Worm (Caenorhabditis elegans) whole organism, early embryonic: ENCODE data around the gene srh-308.

Experiments
- B0310.2 ChIP-seq: sonication (generic microtip); optimal IDR thresholded peaks from 2 replicates; lab custom pipeline; 2016; ENCODE audit warnings: mild to moderate bottlenecking, missing genetic modification characterization, missing compliant biosample characterization
- F13C5.2 ChIP-seq: sonication (generic microtip); optimal IDR thresholded peaks from 2 replicates; lab custom pipeline; 2017; ENCODE audit warnings: mild to moderate bottlenecking, missing genetic modification characterization, inconsistent platforms, missing compliant biosample characterization
- aly-1 ChIP-seq: sonication (generic microtip); optimal IDR thresholded peaks from 2 replicates; lab custom pipeline; 2016; ENCODE audit warnings: missing genetic modification characterization, missing compliant biosample characterization
- ama-1 ChIP-seq: fragments of 150-350 bp; optimal IDR thresholded peaks from 2 replicates; lab custom pipeline; 2014
- ceh-13 ChIP-seq: fragments of 200-800 bp; sonication (Bioruptor generic); optimal IDR thresholded peaks from 2 replicates; lab custom pipeline; 2018; ENCODE audit warnings: mild to moderate bottlenecking, missing genetic modification characterization, missing compliant biosample characterization
- ceh-36 ChIP-seq: sonication (generic microtip); optimal IDR thresholded peaks from 2 replicates; lab custom pipeline; 2016; ENCODE audit warnings: missing genetic modification characterization, inconsistent platforms, missing compliant biosample characterization
- ets-7 ChIP-seq: sonication (generic microtip); optimal IDR thresholded peaks from 2 replicates; lab custom pipeline; 2016; ENCODE audit warnings: missing genotype, missing genetic modification characterization, missing compliant biosample characterization
- flt-1 ChIP-seq: fragments of 200-800 bp; sonication (Bioruptor generic); IDR thresholded peaks from 2 replicates; pipeline ENCODE4 v1.3.6; 2022; ENCODE audit warnings: missing genetic modification characterization, missing compliant biosample characterization
- hmbx-1 ChIP-seq: sonication (generic microtip); optimal IDR thresholded peaks from 2 replicates; lab custom pipeline; 2016; ENCODE audit warnings: mild to moderate bottlenecking, missing genetic modification characterization, missing compliant biosample characterization
- hmg-4 ChIP-seq: fragments of 200-800 bp; sonication (Bioruptor generic); optimal IDR thresholded peaks from 2 replicates; lab custom pipeline; 2018; ENCODE audit warnings: mild to moderate bottlenecking, missing genetic modification characterization, missing compliant biosample characterization
- hnd-1 ChIP-seq: sonication (generic microtip); optimal IDR thresholded peaks from 2 replicates; lab custom pipeline; 2016; ENCODE audit warnings: missing genetic modification characterization, missing compliant biosample characterization
- pes-1 ChIP-seq: fragments of 200-800 bp; sonication (Bioruptor generic); IDR thresholded peaks from 2 replicates; pipeline ENCODE4 v1.3.6; 2022; ENCODE audit warnings: missing genetic modification reagents, missing genetic modification characterization, missing compliant biosample characterization
- scrt-1 ChIP-seq: fragments of 200-800 bp; sonication (Bioruptor generic); IDR thresholded peaks from 2 replicates; pipeline ENCODE4 v1.3.6; 2022; ENCODE audit warnings: missing genetic modification characterization, missing compliant biosample characterization
- sea-1 ChIP-seq: fragments of 200-800 bp; sonication (Bioruptor generic); conservative IDR thresholded peaks from 2 replicates; pipeline ENCODE4 v1.3.6; 2022; ENCODE audit warnings: missing genetic modification characterization, missing compliant biosample characterization
- tbx-11 ChIP-seq: fragments of 200-800 bp; sonication (Bioruptor generic); IDR thresholded peaks from 2 replicates; pipeline ENCODE4 v1.3.6; 2022; ENCODE audit warnings: missing genetic modification characterization, missing compliant biosample characterization
- tbx-37 ChIP-seq: fragments of 200-800 bp; sonication (Bioruptor generic); conservative IDR thresholded peaks from 2 replicates; pipeline ENCODE4 v1.3.6; 2022; ENCODE audit warnings: missing genetic modification reagents, missing genetic modification characterization, missing compliant biosample characterization
- tra-4 ChIP-seq: sonication (generic microtip); optimal IDR thresholded peaks from 2 replicates; lab custom pipeline; 2017; ENCODE audit warnings: missing genetic modification characterization, missing compliant biosample characterization

The srh-308 gene

DNA sequence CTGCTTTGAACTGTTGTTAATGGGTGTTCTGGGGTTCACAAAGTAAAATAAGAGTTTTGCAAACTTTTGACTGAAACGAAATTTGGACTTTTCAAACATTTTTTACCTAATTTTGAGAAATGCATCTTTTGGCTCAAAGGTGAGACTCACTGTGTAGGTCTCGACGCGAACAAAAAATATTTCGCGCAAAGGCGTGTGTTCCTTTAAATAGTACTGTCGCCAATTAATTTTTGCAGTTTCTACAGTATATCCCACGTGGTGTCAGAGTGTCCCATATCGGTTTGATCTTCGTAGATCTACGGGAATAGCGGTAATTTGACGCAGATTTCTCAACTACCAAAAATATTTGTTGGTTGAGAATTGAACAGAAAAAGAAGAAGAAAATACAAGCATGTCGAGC is 3.7 kb downstream of the srh-308 start:
- TF ChIP-seq hmbx-1 (tag; lab: Kevin White, UChicago) (no peak), ceh-36 (no peak), hmg-4 (GFP tag; lab: Kevin White, UChicago) (no peak)

DNA sequence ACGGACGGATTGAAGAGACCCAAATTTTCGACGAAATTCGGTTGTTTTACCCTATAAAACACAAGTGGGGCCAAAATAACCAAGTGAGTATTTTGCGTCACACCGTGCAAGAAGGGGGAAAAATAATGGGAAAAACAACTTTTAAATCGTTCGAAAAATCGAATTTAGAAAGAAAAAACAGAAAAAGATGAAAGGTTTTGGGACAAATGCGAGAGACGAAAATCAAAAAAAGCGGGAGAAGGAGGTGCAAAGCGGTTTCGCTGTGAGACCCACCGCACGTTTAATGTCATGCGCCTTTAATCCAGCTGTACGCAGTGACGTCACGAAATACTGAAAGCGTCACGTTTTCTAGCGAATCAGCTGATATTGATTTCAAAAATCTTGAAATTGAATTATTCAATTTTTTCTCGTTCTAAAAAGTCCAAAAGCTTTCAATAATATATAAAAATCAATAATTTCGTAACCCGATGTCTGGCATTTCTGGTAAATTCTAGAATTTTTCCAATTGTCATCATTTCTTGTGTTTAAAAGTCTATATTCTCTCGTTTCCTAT is 5.3 kb downstream of the srh-308 start, which contains the start of the genes ddx-17 and aip-1:
TSS of gene ddx-17 (minus strand) at position 51 of the 553 bp plus-strand sequence.
TSS of gene aip-1 (plus strand) at position 332 of the 553 bp plus-strand sequence.
- TF ChIP-seq ama-1 (lab: Kevin White, UChicago) (peak; percentile 18), pes-1 (GFP tag; lab: Robert Waterston, UW) (no peak), ets-7 (tag; lab: Kevin White, UChicago) (no peak), F13C5.2 (tag; lab: Kevin White, UChicago) (peak; percentile 42)

DNA sequence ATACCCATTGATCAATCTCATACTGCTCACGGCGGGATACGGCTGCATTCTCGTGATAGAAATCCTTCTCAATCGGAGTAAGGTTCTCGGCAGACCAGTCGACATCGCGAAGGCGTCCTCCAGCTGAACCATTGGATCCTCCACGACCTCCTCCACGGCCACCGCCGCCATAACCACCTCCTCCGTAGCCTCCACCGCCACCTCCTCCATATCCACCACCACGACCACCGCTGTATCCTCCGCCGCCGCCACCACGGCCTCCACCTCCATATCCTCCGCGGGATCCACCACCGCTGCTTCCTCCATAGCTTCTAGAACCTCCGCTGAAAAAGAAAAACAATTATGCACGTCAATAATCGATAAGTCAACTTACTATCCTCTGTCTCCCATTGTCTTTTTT is 5.9 kb downstream of the srh-308 start:
- TF ChIP-seq pes-1 (GFP tag; lab: Robert Waterston, UW) (no peak), ets-7 (tag; lab: Kevin White, UChicago) (no peak), scrt-1 (peak; percentile 38; the same call in 1 of the 2 replicates), flt-1 (GFP tag; lab: Robert Waterston, UW) (no peak; the same call in 1 of the 2 replicates), tbx-37 (GFP tag; lab: Robert Waterston, UW) (no peak)

DNA sequence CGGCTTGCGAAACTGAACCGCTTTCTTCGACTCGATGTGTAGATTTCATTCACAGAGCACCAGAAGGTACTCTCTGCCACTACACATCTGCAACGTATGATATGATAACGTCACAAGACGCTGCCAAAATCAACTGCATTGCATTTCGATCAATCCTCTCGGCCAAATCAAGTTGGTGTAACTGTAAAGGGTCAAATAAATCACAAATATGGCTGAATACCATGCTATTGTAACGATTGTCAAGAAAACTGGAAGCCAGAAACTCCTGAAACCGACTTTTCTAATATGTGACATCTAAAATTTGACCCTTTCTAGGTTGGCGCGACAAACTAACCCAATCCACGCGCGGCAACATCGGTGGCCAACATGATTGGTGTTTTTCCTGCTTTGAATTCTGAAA is 7.4 kb downstream of the srh-308 start:
- TF ChIP-seq tbx-37 (GFP tag; lab: Robert Waterston, UW) (no peak), ama-1 (lab: Kevin White, UChicago) (no peak)

DNA sequence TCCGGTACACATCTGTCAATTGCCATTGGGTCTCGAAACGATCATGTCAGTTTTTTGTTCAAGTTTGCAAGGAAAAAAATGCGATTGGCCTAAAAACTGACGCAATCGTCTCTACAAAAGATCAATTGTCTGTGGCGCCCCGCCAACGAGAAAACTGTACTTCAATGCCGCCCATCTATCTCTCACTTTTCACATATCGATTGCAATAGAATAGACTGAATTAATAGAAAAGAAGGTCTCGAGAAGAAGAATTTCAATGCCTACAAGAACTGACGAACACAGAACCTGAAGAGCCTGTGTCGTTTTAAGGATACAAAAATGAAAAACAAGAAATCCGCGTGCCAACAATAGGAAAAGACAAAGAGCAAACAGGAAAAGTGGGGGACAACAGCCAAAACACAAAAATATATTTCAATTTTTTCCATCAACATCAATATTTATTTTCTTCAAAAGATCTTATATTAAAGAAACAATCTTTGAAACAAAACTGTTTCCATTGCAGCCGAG is 9.0 kb downstream of the srh-308 start:
- TF ChIP-seq hmbx-1 (tag; lab: Kevin White, UChicago) (no peak), hnd-1 (tag; lab: Kevin White, UChicago) (no peak), ama-1 (lab: Kevin White, UChicago) (peak; percentile 35)

DNA sequence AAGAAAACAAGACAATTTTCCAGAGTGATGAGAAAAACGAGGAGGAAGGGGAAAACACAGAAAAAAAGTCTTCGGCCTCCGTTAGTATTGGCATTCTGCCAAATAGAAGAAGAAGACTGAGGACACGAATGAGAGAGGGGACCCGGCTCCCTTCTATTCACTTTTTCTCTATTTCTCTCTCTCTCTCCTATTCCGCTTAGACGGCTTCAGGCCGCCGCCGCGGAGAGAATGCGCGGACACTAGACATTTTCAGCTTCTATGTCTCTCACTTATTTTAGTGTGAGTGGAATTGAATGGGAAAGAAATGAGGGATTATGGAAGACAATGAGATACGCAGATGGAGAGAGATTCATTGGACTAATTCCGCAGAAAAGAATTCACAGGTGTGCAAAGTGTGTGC is 10.6 kb downstream of the srh-308 start:
- TF ChIP-seq hmbx-1 (tag; lab: Kevin White, UChicago) (no peak), flt-1 (GFP tag; lab: Robert Waterston, UW) (no peak), ama-1 (lab: Kevin White, UChicago) (no peak), sea-1 (GFP tag; lab: Robert Waterston, UW) (no peak), aly-1 (tag; lab: Kevin White, UChicago) (no peak), tbx-11 (GFP tag; lab: Robert Waterston, UW) (no peak), tbx-37 (GFP tag; lab: Robert Waterston, UW) (no peak), hnd-1 (tag; lab: Kevin White, UChicago) (no peak), scrt-1 (no peak), F13C5.2 (tag; lab: Kevin White, UChicago) (no peak), ceh-13 (GFP tag; lab: Kevin White, UChicago) (no peak), pes-1 (GFP tag; lab: Robert Waterston, UW) (no peak)

DNA sequence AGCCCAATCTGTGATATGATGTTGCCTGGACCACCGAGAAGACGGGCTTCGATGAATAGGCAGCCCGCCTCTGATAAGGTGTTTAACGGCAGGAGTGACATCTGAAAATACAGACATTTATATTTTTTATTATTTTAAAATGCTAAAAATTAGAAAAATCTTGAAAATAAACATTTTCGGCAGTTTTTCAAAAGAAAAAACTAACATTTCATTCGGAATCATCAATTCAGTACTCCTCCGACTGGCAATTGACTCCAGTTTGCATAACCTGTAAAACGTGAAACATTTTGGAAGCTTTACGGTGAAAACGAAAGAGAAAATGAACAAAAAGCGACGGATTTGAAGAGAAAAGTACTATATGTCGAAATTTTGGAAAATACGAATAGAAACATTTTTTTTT is 11.6 kb downstream of the srh-308 start, which contains the start of gene ric-7:
TSS of gene ric-7 (minus strand) at position 101 of the 400 bp plus-strand sequence.
- TF ChIP-seq tbx-11 (GFP tag; lab: Robert Waterston, UW) (peak; percentile 29; the same call in 1 of the 2 replicates), pes-1 (GFP tag; lab: Robert Waterston, UW) (no peak)

DNA sequence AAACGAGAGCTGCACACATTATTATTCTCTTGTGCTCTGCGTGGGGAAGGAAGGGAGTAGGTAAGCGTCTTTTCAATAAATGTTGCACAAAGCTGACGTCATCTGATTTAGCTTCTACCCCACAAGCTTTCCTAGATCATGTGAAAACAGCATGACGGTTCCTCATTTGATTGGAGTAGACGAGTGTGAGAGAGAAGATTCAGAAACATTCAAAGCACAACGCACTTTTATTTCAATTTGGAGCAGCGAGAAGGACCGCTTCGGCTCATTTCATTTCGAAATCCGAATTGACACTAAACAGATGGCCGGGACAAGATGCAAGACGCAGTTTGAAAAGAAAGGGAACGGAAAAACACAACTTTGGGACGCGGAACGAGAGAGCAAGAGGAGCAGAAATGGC is 13.0 kb downstream of the srh-308 start:
- TF ChIP-seq pes-1 (GFP tag; lab: Robert Waterston, UW) (no peak), tbx-11 (GFP tag; lab: Robert Waterston, UW) (no peak), aly-1 (tag; lab: Kevin White, UChicago) (no peak), hmbx-1 (tag; lab: Kevin White, UChicago) (no peak), flt-1 (GFP tag; lab: Robert Waterston, UW) (no peak), B0310.2 (tag; lab: Kevin White, UChicago) (no peak), tra-4 (tag; lab: Kevin White, UChicago) (no peak), ama-1 (lab: Kevin White, UChicago) (no peak), tbx-37 (GFP tag; lab: Robert Waterston, UW) (no peak), F13C5.2 (tag; lab: Kevin White, UChicago) (no peak), ets-7 (tag; lab: Kevin White, UChicago) (no peak), hmg-4 (GFP tag; lab: Kevin White, UChicago) (no peak), hnd-1 (tag; lab: Kevin White, UChicago) (no peak), ceh-13 (GFP tag; lab: Kevin White, UChicago) (no peak), scrt-1 (no peak), ceh-36 (no peak)
